Worm (Caenorhabditis elegans) whole organism, L4/young adult: ENCODE data around the gene xpo-1.

Source experiments
- W03F9.2 ChIP-seq: fragments of 150-350 bp; optimal IDR thresholded peaks from 2 replicates; lab custom pipeline; 2014; ENCODE audit warnings: missing biosample characterization, missing genetic modification characterization
- dao-5 ChIP-seq: sonication (generic microtip); optimal IDR thresholded peaks from 2 replicates; lab custom pipeline; 2016; ENCODE audit warnings: missing genotype, missing genetic modification characterization, moderate library complexity, missing compliant biosample characterization
- him-1 ChIP-seq: sonication (generic microtip); optimal IDR thresholded peaks from 2 replicates; lab custom pipeline; 2016; ENCODE audit warnings: missing genotype, missing genetic modification reagents, missing genetic modification characterization, missing compliant biosample characterization

xpo-1 gene

DNA sequence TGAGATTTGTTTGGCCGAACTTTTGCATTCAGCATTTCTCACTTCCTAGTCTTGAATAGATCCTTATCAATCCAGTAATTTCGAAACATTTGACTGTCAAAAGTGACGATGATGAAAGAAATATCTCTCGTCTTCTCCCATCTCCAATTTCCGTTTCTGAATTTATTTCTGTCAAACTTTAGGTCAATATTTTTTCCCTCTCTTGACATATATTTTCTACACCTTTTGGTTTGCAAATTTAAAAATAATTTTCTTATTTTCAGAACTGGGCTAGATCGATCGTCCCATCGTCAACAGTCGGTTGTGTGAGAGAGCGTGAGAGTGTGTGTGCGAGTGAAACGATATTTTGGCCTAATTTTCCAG lies at the start of gene xpo-1:
Gene xpo-1, plus strand, starts transcription at position 264 of the 363 bp plus-strand sequence.
- no peak for TF ChIP-seq W03F9.2 (tag; lab: Kevin White, UChicago)
- TF ChIP-seq him-1 (tag; lab: Kevin White, UChicago), result no peak
- TF ChIP-seq dao-5 (tag; lab: Kevin White, UChicago), result no peak

DNA sequence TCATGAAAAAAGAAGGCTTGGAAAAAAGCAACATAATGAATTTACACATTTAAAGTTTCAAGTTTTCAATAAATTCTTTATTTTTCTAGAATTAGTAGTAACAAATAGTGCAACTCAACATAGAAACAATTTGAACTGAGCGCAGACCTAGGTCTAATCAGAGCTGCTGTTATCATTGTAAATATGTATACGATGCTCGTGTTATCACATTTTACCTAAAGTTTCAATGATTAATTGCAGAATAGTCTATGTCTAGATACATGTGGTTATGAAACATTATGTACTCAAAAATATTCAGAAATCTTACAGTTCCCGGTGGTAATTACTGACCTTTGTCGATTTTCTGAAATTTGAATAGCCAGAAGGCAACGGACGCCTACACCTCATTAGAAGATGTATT lies 48.9 kb upstream of the xpo-1 start:
- no peak for TF ChIP-seq him-1 (tag; lab: Kevin White, UChicago)
- no peak for TF ChIP-seq W03F9.2 (tag; lab: Kevin White, UChicago)
- no peak for TF ChIP-seq dao-5 (tag; lab: Kevin White, UChicago)

DNA sequence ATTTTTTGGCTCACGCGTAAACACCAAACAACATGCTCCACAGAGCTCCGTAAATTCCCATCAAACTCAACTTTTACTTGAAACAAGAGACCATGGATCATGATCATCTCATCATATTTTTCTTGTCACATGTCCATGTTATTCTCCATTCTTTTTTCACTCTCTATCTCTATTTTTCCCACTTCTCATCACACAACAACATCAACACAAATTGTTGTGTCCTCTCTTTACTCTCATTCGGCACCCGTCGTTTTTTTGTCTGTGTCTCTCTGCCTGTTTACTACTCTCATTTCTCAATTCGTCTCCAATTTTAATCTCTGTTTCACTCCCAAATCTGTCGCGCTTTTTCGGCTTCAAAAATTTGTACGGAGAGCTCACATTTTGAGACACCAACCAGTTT lies 45.6 kb upstream of the xpo-1 start:
- TF ChIP-seq W03F9.2 (tag; lab: Kevin White, UChicago) (no peak), dao-5 (tag; lab: Kevin White, UChicago) (no peak), him-1 (tag; lab: Kevin White, UChicago) (no peak)

DNA sequence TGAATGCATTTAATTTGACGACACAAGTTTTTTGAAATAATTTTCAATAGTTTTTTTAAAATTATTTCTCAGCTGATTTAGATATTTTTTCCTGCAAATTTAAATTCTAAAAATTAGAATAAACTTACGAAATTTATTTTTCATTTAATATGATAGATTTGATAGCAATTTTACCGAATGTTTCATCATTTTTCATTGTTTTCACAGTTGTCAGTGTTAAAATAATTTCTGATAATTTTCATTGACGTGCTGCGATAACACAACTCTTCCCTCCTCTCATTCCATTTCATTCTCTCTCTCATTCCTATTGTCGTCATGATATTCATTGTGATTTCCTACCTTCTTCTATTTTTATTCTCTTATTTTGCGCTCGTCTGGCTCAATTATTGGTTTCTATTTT lies 44.7 kb upstream of the xpo-1 start, which contains the start of gene hint-3:
Gene hint-3, plus strand, starts transcription at position 301 of the 400 bp plus-strand sequence.
- TF ChIP-seq dao-5 (tag; lab: Kevin White, UChicago) (no peak), him-1 (tag; lab: Kevin White, UChicago) (no peak), W03F9.2 (tag; lab: Kevin White, UChicago) (no peak)

DNA sequence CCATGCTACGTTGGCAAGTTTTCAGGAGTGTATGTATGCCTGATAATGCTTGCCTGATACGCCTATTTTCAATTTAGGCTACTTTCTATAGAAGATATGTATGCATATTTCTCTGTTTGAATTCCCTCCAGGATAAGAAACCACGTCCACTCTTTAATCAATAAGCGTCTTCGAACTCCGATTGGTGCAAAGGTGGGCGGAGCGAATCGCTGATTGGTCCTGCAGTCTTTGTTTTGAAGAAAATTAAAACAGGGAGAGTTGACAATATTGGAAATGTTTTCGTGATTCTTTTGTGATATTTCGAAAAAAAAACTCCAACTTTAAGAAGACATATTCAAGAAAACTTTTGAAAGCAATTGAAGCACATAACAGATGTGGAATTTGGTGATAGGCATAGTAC lies 43.0 kb upstream of the xpo-1 start:
- TF ChIP-seq dao-5 (tag; lab: Kevin White, UChicago) (no peak), him-1 (tag; lab: Kevin White, UChicago) (no peak), W03F9.2 (tag; lab: Kevin White, UChicago) (no peak)

DNA sequence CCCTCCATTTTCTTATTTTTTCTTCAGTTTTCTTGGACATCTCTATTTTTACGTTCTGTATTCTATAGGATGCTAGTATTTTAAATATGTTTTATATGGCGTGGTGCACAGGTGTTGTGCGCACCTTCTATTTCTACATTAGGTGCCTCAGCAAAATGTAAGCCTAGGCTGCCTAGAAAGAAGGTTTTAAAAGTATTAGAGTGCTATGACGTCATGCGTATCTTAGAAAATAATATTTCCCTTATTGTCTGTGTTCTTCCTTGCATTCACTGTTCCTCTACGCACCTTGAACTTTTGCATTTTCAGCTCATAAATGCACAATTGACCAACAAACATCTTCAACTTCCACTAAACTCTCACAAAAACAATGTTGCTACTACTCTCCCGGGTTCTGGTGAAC lies 33.9 kb upstream of the xpo-1 start, which contains the start of gene frpr-3:
Gene frpr-3, plus strand, starts transcription at position 301 of the 400 bp plus-strand sequence.
- no peak for TF ChIP-seq him-1 (tag; lab: Kevin White, UChicago)
- no peak for TF ChIP-seq dao-5 (tag; lab: Kevin White, UChicago)
- TF ChIP-seq W03F9.2 (tag; lab: Kevin White, UChicago), result no peak

DNA sequence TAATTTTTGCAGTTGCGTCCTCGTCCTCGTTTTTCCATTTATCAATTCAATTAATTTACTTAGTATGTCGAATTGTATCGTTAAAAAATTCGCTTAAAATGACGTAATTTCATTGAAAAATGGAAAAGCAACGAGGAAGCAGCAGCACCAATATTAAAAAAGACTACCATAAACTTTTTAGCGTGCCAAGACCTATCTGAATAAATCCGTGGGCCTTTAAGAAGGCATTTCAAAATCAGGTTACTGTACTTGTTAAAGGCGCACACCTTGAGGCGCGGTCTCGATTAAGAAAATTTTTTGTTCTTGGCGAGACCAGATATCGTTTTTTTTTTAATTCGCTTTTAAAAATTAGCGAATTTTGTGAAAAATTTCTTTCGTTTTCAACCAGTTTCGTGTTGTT lies 31.2 kb upstream of the xpo-1 start:
- TF ChIP-seq him-1 (tag; lab: Kevin White, UChicago), result no peak
- no peak for TF ChIP-seq W03F9.2 (tag; lab: Kevin White, UChicago)
- TF ChIP-seq dao-5 (tag; lab: Kevin White, UChicago), result no peak

DNA sequence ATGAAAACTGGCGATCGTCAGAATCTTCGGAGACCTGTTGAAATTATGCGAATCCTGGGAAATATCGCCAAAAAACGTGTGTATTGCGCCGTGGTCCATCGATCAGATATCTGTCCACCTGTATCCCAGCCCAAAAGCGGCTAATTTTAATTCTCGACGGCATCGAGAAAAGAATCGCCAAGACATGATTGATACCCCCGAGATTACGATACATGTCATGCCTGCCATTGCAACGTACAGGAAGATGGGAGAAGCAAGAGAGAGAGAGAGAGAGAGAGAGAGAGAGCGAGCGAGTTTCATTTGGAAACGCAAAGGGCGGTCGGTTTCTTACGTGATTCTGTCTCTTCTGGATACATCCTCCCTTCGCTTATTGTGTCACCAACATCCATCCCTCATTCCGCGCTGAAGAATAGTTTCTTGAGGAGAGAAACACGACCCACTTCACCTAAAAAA lies 30.7 kb upstream of the xpo-1 start, which contains the start of gene grl-10:
Gene grl-10, plus strand, starts transcription at position 403 of the 453 bp plus-strand sequence.
- TF ChIP-seq dao-5 (tag; lab: Kevin White, UChicago) (no peak), W03F9.2 (tag; lab: Kevin White, UChicago) (no peak), him-1 (tag; lab: Kevin White, UChicago) (no peak)

DNA sequence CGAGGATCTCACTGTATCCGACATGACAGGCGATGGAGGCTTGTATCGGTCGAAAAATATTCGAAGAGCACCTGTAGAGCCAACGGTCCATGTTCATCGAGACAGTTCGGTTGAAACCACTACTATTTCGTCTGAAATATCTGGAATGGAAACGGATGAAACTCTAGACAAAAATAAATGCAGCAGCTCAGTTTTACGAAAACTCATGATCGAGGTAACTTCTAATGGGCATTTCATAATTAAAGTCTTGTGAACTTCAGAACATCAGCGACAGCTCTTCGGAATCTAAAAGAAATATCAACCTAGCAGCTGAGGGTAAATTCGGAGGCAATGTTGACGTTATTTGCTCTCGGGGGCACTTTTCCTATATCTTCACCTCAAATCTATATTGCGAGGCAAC lies 29.6 kb upstream of the xpo-1 start:
- TF ChIP-seq dao-5 (tag; lab: Kevin White, UChicago) (no peak), W03F9.2 (tag; lab: Kevin White, UChicago) (no peak), him-1 (tag; lab: Kevin White, UChicago) (no peak)

DNA sequence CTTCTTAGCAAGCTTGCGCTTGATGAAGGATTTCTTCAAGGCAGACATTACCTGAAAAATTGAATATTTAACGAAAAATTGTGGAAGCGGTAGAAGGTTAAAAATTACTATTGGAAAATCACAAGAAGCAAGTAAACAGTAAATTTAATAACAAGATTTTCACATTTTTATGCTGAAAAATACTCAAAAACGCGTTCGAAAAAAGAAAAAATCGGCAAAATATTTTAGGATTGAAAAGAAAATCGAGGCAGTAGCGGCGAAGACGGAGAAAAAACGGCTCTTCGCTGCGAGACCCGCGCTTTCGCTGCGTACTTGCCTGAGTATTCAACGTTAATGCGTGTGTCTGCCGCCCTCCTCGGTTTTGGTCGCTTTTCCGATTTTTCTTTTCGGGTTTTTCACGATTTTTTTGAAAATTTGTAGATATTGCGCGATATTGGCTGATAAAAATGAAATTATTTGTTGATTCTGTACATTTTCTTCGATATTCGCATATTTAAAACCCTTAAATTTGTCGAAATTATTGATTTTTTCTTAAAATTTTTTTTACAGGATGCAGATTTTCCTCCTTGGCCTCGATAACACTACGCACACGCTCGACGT lies 28.7 kb upstream of the xpo-1 start, which contains the start of the genes rpl-39 and rps-30:
Gene rpl-39, minus strand, starts transcription at position 51 of the 600 bp plus-strand sequence.
Gene rps-30, plus strand, starts transcription at position 550 of the 600 bp plus-strand sequence.
- TF ChIP-seq him-1 (tag; lab: Kevin White, UChicago) (no peak), W03F9.2 (tag; lab: Kevin White, UChicago) (peak; percentile 78)

DNA sequence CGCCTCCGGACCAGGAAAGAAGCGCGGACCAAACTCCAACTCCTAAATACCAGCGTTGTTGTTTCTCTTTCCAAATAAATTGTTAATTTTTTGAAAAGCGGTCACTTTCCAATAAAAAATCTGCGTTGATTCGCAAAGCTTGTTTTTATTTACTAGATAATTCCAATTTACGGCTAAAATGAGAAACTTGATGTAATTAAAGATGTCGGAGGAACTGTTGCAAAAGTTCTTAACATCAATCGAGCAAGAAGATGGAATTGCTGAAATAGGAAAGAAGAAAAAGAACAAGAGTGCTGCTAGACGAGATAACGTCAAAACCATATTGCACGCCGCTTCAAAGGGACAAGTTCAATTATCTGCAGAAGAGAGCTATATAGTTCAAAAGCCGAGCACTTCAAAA lies 27.8 kb upstream of the xpo-1 start, which contains the start of gene C26F1.3:
Gene C26F1.3, plus strand, starts transcription at position 203 of the 400 bp plus-strand sequence.
- TF ChIP-seq him-1 (tag; lab: Kevin White, UChicago), result no peak
- TF ChIP-seq dao-5 (tag; lab: Kevin White, UChicago), result no peak
- no peak for TF ChIP-seq W03F9.2 (tag; lab: Kevin White, UChicago)

DNA sequence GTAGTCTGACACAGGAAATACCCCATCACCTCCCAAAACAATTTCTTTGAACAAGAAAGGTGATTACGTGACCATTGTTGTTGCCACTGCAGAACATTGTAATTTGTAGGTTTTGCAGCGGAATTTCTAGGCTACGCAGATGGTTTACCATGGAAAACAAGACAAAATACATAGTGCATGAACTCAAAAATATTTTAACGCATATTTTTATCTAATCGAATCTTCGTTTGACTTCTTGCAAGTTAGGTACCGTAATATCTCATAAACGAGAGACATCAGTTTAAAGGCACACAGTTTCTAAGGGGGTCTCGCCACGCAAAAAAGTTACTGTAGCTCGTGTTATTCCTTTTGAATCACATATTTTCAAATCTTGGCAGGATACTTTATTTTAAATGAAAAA lies 25.9 kb upstream of the xpo-1 start:
- TF ChIP-seq dao-5 (tag; lab: Kevin White, UChicago), result no peak
- TF ChIP-seq him-1 (tag; lab: Kevin White, UChicago), result no peak
- TF ChIP-seq W03F9.2 (tag; lab: Kevin White, UChicago), result no peak

DNA sequence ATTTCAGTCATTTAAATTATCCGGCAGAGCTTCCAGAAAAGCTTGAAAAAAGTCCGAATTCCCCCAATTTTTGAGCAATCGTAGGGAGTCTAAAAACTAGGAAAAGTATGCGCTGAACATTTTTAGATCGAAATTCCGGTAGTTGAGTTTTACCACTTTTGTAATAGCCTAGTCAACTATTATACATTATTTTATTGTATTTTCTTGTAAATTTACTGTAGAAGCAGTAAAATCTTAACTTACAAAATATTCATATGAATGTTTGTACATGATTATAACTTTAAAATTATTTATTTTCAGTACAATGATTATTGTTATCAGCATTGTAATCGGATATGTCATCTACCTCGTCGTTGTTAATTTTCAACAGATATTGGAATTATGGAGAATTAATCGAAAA lies 23.4 kb upstream of the xpo-1 start, which contains the start of gene cyp-32A1:
Gene cyp-32A1, plus strand, starts transcription at position 301 of the 400 bp plus-strand sequence.
- TF ChIP-seq dao-5 (tag; lab: Kevin White, UChicago), result no peak
- TF ChIP-seq W03F9.2 (tag; lab: Kevin White, UChicago), result no peak

DNA sequence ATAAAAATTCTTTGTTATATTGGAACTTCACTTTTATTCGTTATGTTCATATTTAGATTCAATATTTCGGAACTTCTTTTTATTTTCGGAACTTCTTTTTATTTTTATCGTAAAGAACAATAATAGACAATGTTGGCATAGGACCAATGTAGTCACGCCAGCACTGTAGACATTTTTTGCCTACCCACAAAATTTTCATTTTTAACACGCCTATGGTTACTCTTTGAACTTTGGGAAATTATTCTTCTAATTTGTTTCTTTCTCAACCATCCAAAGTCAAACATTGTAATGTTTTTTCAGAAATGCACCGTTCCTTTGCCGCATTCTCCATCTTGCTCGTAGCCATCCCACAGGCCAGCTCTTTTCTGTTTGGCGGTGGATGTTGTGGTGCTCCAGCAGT lies 19.7 kb upstream of the xpo-1 start, which contains the start of gene C26F1.1:
Gene C26F1.1, plus strand, starts transcription at position 301 of the 400 bp plus-strand sequence.
- TF ChIP-seq him-1 (tag; lab: Kevin White, UChicago) (no peak), W03F9.2 (tag; lab: Kevin White, UChicago) (no peak), dao-5 (tag; lab: Kevin White, UChicago) (no peak)
